Worm (Caenorhabditis elegans): ENCODE data around the gene grl-8.

ce11 chrV:6780676-6781075, 47.8 kb upstream of the grl-8 start:
- no peak for TF ChIP-seq ama-1 (optimal IDR thresholded peaks at IDR 0.05)
- no peak for TF ChIP-seq ama-1 (GFP tag; optimal IDR thresholded peaks at IDR 0.05)
- TF ChIP-seq C06A6.2 (GFP tag; conservative IDR thresholded peaks at IDR 0.05) = no peak
- TF ChIP-seq zfh-2 (GFP tag; conservative IDR thresholded peaks at IDR 0.05) = no peak
- no peak for TF ChIP-seq bed-1 (GFP tag; IDR thresholded peaks at IDR 0.05)
- TF ChIP-seq unc-62 (GFP tag; optimal IDR thresholded peaks at IDR 0.05) = no peak
- no peak for TF ChIP-seq snpc-4 (GFP tag; optimal IDR thresholded peaks at IDR 0.05)
- TF ChIP-seq snpc-4 (tag; optimal IDR thresholded peaks at IDR 0.05) = no peak
- no peak for TF ChIP-seq ztf-22 (GFP tag; optimal IDR thresholded peaks at IDR 0.05)
- TF ChIP-seq lin-35 (GFP tag; optimal IDR thresholded peaks at IDR 0.05) = no peak
- TF ChIP-seq unc-130 (GFP tag; optimal IDR thresholded peaks at IDR 0.05) = no peak
- TF ChIP-seq ztf-3 (GFP tag; optimal IDR thresholded peaks at IDR 0.05) = no peak
- TF ChIP-seq B0035.1 (tag; optimal IDR thresholded peaks at IDR 0.05) = no peak
- TF ChIP-seq nfya-1 (tag; optimal IDR thresholded peaks at IDR 0.05; ENCODE audit: borderline replicate concordance, insufficient read depth) = no peak
- TF ChIP-seq egrh-3 (GFP tag; IDR thresholded peaks at IDR 0.05) = no peak

Measured in whole organism, young adult.